Worm (Caenorhabditis elegans) whole organism, L2 larva: ENCODE measurements around the gene R09H10.7.

Experiments used
- crh-2 ChIP-seq: sonication (generic microtip); optimal IDR thresholded peaks from 2 replicates; lab custom pipeline; 2017; ENCODE audit warnings: missing biosample characterization, missing genetic modification characterization
- egl-27 ChIP-seq: sonication (generic microtip); optimal IDR thresholded peaks from 3 replicates; lab custom pipeline; 2017; ENCODE audit warnings: missing biosample characterization, missing genetic modification reagents, missing genetic modification characterization
- lin-39 ChIP-seq: fragments of 150-350 bp; optimal IDR thresholded peaks from 2 replicates; lab custom pipeline; 2014; ENCODE audit warnings: missing biosample characterization, missing genetic modification reagents, missing genetic modification characterization
- nhr-23 ChIP-seq: fragments of 150-350 bp; optimal IDR thresholded peaks from 2 replicates; lab custom pipeline; 2014; ENCODE audit warnings: missing biosample characterization, missing genetic modification reagents, missing genetic modification characterization
- nhr-237 ChIP-seq: fragments of 150-350 bp; optimal IDR thresholded peaks from 2 replicates; lab custom pipeline; 2014; ENCODE audit warnings: missing biosample characterization, missing genetic modification characterization
- nhr-77 ChIP-seq: fragments of 150-350 bp; optimal IDR thresholded peaks from 2 replicates; lab custom pipeline; 2014; ENCODE audit warnings: missing biosample characterization, missing genetic modification characterization
- snpc-4 ChIP-seq: fragments of 150-350 bp; optimal IDR thresholded peaks from 2 replicates; lab custom pipeline; 2014; ENCODE audit warnings: missing biosample characterization, missing genetic modification characterization
- ztf-11 ChIP-seq: sonication (generic microtip); optimal IDR thresholded peaks from 2 replicates; lab custom pipeline; 2017; ENCODE audit warnings: missing biosample characterization, missing genetic modification characterization

ce11 chrIV:10666523-10666922 is 45.6 kb downstream of the R09H10.7 start, which contains the start of gene epi-1:
- TF ChIP-seq nhr-23 (tag; lab: Kevin White, UChicago) (no peak), egl-27 (tag; lab: Kevin White, UChicago) (no peak), nhr-77 (tag; lab: Kevin White, UChicago) (no peak), nhr-237 (tag; lab: Kevin White, UChicago) (no peak), ztf-11 (no peak), snpc-4 (no peak), lin-39 (tag; lab: Kevin White, UChicago) (no peak), crh-2 (no peak)
